Fruit fly (Drosophila melanogaster): Measurements from ENCODE around the gene b.
A peak's percentile ranks its signal among the peaks of the same experiment; 100 is the strongest.

The b gene

DNA sequence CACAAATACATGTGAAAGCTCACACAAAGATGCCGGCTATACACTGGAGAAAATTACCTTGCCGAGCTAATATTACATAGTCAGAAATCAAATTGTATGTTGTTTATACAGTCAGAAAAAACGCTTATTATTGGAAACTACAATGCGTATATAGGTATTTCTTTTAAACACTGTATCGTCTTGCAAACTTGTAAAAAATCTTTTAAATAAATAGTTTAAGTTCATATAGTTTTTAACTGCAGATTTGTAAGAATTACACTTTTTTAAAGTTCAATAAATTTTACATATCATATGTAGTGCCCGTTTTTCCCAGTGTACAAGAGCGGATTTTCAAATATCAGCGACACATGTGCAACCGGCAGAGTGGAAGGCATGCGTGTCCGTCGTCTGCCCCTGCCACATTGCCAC is 18.7 kb downstream of the b start (continued):
- TF ChIP-seq ttk (GFP tag; IDR thresholded peaks at IDR 0.05) (peak; percentile 65), CG18011 (GFP tag; optimal IDR thresholded peaks at IDR 0.05) (peak; percentile 40), tna (GFP tag; IDR thresholded peaks at IDR 0.05; ENCODE audit: partially characterized antibody) (no peak), esg (GFP tag; conservative IDR thresholded peaks at IDR 0.05) (peak; percentile 86), NC2α (GFP tag; optimal IDR thresholded peaks at IDR 0.05) (peak; percentile 61), Nf-YB (GFP tag; optimal IDR thresholded peaks at IDR 0.05) (peak; percentile 64), CG10147 (GFP tag; optimal IDR thresholded peaks at IDR 0.05) (peak; percentile 90), CG7963 (GFP tag; IDR thresholded peaks at IDR 0.05; ENCODE audit: partially characterized antibody) (no peak), CG11723 (GFP tag; optimal IDR thresholded peaks at IDR 0.05) (peak; percentile 58), CG18764 (GFP tag; optimal IDR thresholded peaks at IDR 0.05) (peak; percentile 36), crc (GFP tag; optimal IDR thresholded peaks at IDR 0.05) (peak; percentile 68), CG14014 (GFP tag; IDR thresholded peaks at IDR 0.05) (peak; percentile 76), Asciz (GFP tag; optimal IDR thresholded peaks at IDR 0.05) (peak; percentile 76), CG34376 (GFP tag; optimal IDR thresholded peaks at IDR 0.05) (no peak), pnt (GFP tag; optimal IDR thresholded peaks at IDR 0.05) (peak; percentile 63), CG4707 (GFP tag; optimal IDR thresholded peaks at IDR 0.05) (no peak), CG32532 (GFP tag; IDR thresholded peaks at IDR 0.05) (peak; percentile 66; the same call in 1 of the 2 replicates), CG15269 (tag; optimal IDR thresholded peaks at IDR 0.05) (peak; percentile 84), GATAe (GFP tag; conservative IDR thresholded peaks at IDR 0.05) (no peak), CG15073 (GFP tag; optimal IDR thresholded peaks at IDR 0.05) (no peak), CG8478 (optimal IDR thresholded peaks at IDR 0.05) (no peak), ranshi (GFP tag; IDR thresholded peaks at IDR 0.05) (peak; percentile 70), otp (GFP tag; IDR thresholded peaks at IDR 0.05) (peak; percentile 67; the same call in 2 of the 3 replicates), Side (GFP tag; optimal IDR thresholded peaks at IDR 0.05) (peak; percentile 57), cas (GFP tag; IDR thresholded peaks at IDR 0.05) (no peak), gcm (GFP tag; optimal IDR thresholded peaks at IDR 0.05) (peak; percentile 67), tx (GFP tag; optimal IDR thresholded peaks at IDR 0.05) (no peak), ERR (GFP tag; optimal IDR thresholded peaks at IDR 0.05) (peak; percentile 62), dati (GFP tag; IDR thresholded peaks at IDR 0.05) (no peak), pum (GFP tag; optimal IDR thresholded peaks at IDR 0.05) (peak; percentile 77), CG14860 (GFP tag; IDR thresholded peaks at IDR 0.05; ENCODE audit: partially characterized antibody) (no peak), C15 (GFP tag; IDR thresholded peaks at IDR 0.05) (no peak), Fer2 (tag; optimal IDR thresholded peaks at IDR 0.05) (peak; percentile 15), az2 (GFP tag; optimal IDR thresholded peaks at IDR 0.05) (peak; percentile 87), CG10274 (GFP tag; optimal IDR thresholded peaks at IDR 0.05) (peak; percentile 23), CG12659 (GFP tag; optimal IDR thresholded peaks at IDR 0.05) (peak; percentile 88), gsb-n (tag; optimal IDR thresholded peaks at IDR 0.05) (peak; percentile 86), D (optimal IDR thresholded peaks at IDR 0.05) (no peak), D (GFP tag; optimal IDR thresholded peaks at IDR 0.05) (peak; percentile 69), Bteb2 (GFP tag; optimal IDR thresholded peaks at IDR 0.05) (peak; percentile 72), CG30403 (GFP tag; optimal IDR thresholded peaks at IDR 0.05) (peak; percentile 92), Sox100B (GFP tag; optimal IDR thresholded peaks at IDR 0.05) (peak; percentile 85), CG4424 (GFP tag; optimal IDR thresholded peaks at IDR 0.05) (peak; percentile 81), CG8290 (GFP tag; optimal IDR thresholded peaks at IDR 0.05) (peak; percentile 81), CG8290 (tag; optimal IDR thresholded peaks at IDR 0.05) (peak in 1 of 2 experiments; percentile 1), salm (tag; optimal IDR thresholded peaks at IDR 0.05) (peak; percentile 67), CG32772 (GFP tag; IDR thresholded peaks at IDR 0.05) (peak; percentile 59), CG8359 (GFP tag; optimal IDR thresholded peaks at IDR 0.05; ENCODE audit: borderline replicate concordance) (peak; percentile 60), CG12769 (tag; optimal IDR thresholded peaks at IDR 0.05) (peak; percentile 63), sd (tag; optimal IDR thresholded peaks at IDR 0.05) (peak; percentile 67), CG18619 (GFP tag; optimal IDR thresholded peaks at IDR 0.05) (peak; percentile 82), CG14050 (GFP tag; IDR thresholded peaks at IDR 0.05) (peak; percentile 83)

All from whole organism, embryonic.